Worm (Caenorhabditis elegans): ENCODE measurements around the gene T07G12.2.
A peak's percentile ranks its signal among the peaks of the same experiment; 100 is the strongest.

- TF ChIP-seq snpc-4 (tag; optimal IDR thresholded peaks at IDR 0.05): no peak
- peak; percentile 13 for TF ChIP-seq hlh-1 (tag; optimal IDR thresholded peaks at IDR 0.05)
- no peak for TF ChIP-seq mep-1 (tag; optimal IDR thresholded peaks at IDR 0.05)
- no peak for TF ChIP-seq ceh-43 (GFP tag; optimal IDR thresholded peaks at IDR 0.05)
Observed at ce11 chrIV:10502345-10502744, 28.2 kb upstream of the T07G12.2 start.
